Worm (Caenorhabditis elegans): ENCODE data around the gene F54C8.7.

DNA sequence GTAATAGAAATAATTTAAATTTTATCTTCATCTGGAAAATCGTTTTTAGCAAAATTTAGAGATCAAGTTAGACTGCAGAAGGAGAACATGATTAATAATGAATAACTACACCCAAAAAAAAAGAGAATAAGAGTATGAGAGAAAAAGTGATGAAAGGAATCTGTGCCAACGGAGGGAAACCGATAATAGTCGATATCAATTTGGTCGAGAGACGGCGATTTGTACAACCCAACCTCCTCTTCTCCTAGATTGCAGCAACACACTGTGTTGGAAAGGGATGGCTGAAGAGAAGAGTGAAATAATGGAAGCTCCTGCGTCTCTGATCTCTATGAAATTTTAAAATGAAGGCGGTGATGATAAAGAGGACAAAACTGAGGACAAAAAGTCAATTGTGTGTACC, 20.6 kb upstream of the F54C8.7 start:
- TF ChIP-seq nhr-12 (tag; optimal IDR thresholded peaks at IDR 0.05) (no peak), nhr-11 (tag; optimal IDR thresholded peaks at IDR 0.05) (no peak), mbf-1 (tag; optimal IDR thresholded peaks at IDR 0.05) (no peak), elt-3 (tag; optimal IDR thresholded peaks at IDR 0.05) (no peak), nhr-77 (tag; optimal IDR thresholded peaks at IDR 0.05) (no peak), ama-1 (optimal IDR thresholded peaks at IDR 0.05) (no peak), unc-62 (GFP tag; optimal IDR thresholded peaks at IDR 0.05) (no peak), ztf-11 (tag; optimal IDR thresholded peaks at IDR 0.05) (no peak)

Measured in whole organism, L2 larva.